Fruit fly (Drosophila melanogaster): ENCODE results near the gene ttk.

The ttk gene

DNA sequence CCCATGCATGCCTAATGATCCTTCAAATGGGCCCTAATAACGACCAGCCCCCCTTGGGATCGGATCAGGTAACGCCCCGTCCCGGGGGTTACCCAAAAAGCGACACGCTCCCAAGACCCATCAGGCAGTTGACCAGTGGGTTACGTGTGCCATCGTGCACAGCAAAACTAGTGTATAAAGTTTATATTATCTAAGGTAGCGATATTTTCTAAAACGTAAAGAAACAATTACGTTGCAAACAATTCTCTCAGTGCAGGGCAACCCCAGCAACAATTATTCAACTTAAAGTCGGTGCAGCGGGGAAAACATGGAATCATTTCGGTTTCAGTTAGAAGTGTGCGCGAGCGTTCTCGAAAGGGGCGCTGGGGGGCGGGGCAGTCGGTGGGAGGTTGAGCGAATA lies 1.1 kb upstream of the ttk start (continued):
- peak; percentile 9 for TF ChIP-seq CG9437 (GFP tag; optimal IDR thresholded peaks at IDR 0.05)
- TF ChIP-seq CG18262 (tag; optimal IDR thresholded peaks at IDR 0.05), result peak; percentile 32
- TF ChIP-seq tll (GFP tag; optimal IDR thresholded peaks at IDR 0.05), result no peak
- peak; percentile 3 for TF ChIP-seq CG30403 (GFP tag; optimal IDR thresholded peaks at IDR 0.05)
- TF ChIP-seq CG7928 (GFP tag; optimal IDR thresholded peaks at IDR 0.05), result no peak
- no peak for TF ChIP-seq CG7786 (GFP tag; optimal IDR thresholded peaks at IDR 0.05)
- TF ChIP-seq CoRest (tag; optimal IDR thresholded peaks at IDR 0.05), result peak; percentile 27
- TF ChIP-seq en (GFP tag; optimal IDR thresholded peaks at IDR 0.05), result no peak
- no peak for TF ChIP-seq pan (optimal IDR thresholded peaks at IDR 0.05)
- TF ChIP-seq pan (GFP tag; optimal IDR thresholded peaks at IDR 0.05 in 1 of 2, IDR thresholded peaks at IDR 0.05 in 1 of 2), result no peak
- no peak for TF ChIP-seq Hey (tag; optimal IDR thresholded peaks at IDR 0.05)
- TF ChIP-seq Jarid2 (GFP tag; optimal IDR thresholded peaks at IDR 0.05), result no peak
- TF ChIP-seq CG2202 (tag; optimal IDR thresholded peaks at IDR 0.05), result peak; percentile 26
- peak; percentile 8 for TF ChIP-seq CG4424 (GFP tag; optimal IDR thresholded peaks at IDR 0.05)
- no peak for TF ChIP-seq CG12219 (GFP tag; optimal IDR thresholded peaks at IDR 0.05)
- no peak for TF ChIP-seq Poxn (GFP tag; IDR thresholded peaks at IDR 0.05)
- TF ChIP-seq nau (GFP tag; optimal IDR thresholded peaks at IDR 0.05), result no peak
- TF ChIP-seq CG6175 (GFP tag; IDR thresholded peaks at IDR 0.05), result no peak
- no peak for TF ChIP-seq fd64A (GFP tag; optimal IDR thresholded peaks at IDR 0.05)
- TF ChIP-seq CG11456 (GFP tag; IDR thresholded peaks at IDR 0.05), result no peak
- TF ChIP-seq BtbVII (GFP tag; optimal IDR thresholded peaks at IDR 0.05), result no peak
- no peak for TF ChIP-seq emc (GFP tag; optimal IDR thresholded peaks at IDR 0.05)
- no peak for TF ChIP-seq dimm (GFP tag; IDR thresholded peaks at IDR 0.05)
- no peak for TF ChIP-seq Dfd (GFP tag; optimal IDR thresholded peaks at IDR 0.05)
- no peak for TF ChIP-seq lab (GFP tag; optimal IDR thresholded peaks at IDR 0.05)
- TF ChIP-seq tup (GFP tag; optimal IDR thresholded peaks at IDR 0.05), result no peak
- TF ChIP-seq TFAM (GFP tag; optimal IDR thresholded peaks at IDR 0.05), result no peak
- TF ChIP-seq CG13424 (tag; optimal IDR thresholded peaks at IDR 0.05), result peak; percentile 6
- no peak for TF ChIP-seq CG13296 (GFP tag; optimal IDR thresholded peaks at IDR 0.05)
- no peak for TF ChIP-seq mam (GFP tag; optimal IDR thresholded peaks at IDR 0.05)
- TF ChIP-seq MBD-R2 (GFP tag; IDR thresholded peaks at IDR 0.05), result no peak
- TF ChIP-seq salm (tag; optimal IDR thresholded peaks at IDR 0.05), result no peak
- peak; percentile 36; the same call in 2 of the 3 replicates for TF ChIP-seq row (GFP tag; IDR thresholded peaks at IDR 0.05)
- TF ChIP-seq Ssrp (tag; optimal IDR thresholded peaks at IDR 0.05), result peak; percentile 13
- TF ChIP-seq amos (GFP tag; IDR thresholded peaks at IDR 0.05; ENCODE audit: partially characterized antibody), result no peak
- TF ChIP-seq lov (optimal IDR thresholded peaks at IDR 0.05), result no peak
- no peak for TF ChIP-seq lov (GFP tag; IDR thresholded peaks at IDR 0.05)
- no peak for TF ChIP-seq fd3F (GFP tag; optimal IDR thresholded peaks at IDR 0.05)
- no peak for TF ChIP-seq her (GFP tag; optimal IDR thresholded peaks at IDR 0.05)
- TF ChIP-seq ERR (GFP tag; optimal IDR thresholded peaks at IDR 0.05), result no peak
- TF ChIP-seq sisA (GFP tag; IDR thresholded peaks at IDR 0.05), result no peak
- no peak for TF ChIP-seq CG10274 (GFP tag; optimal IDR thresholded peaks at IDR 0.05)
- no peak for TF ChIP-seq Bdp1 (GFP tag; optimal IDR thresholded peaks at IDR 0.05)
- TF ChIP-seq CG12391 (tag; optimal IDR thresholded peaks at IDR 0.05), result peak; percentile 19
- TF ChIP-seq oc (tag; optimal IDR thresholded peaks at IDR 0.05), result no peak
- no peak for TF ChIP-seq pros (GFP tag; optimal IDR thresholded peaks at IDR 0.05)
- TF ChIP-seq MESR4 (GFP tag; optimal IDR thresholded peaks at IDR 0.05), result no peak
- TF ChIP-seq sens-2 (GFP tag; IDR thresholded peaks at IDR 0.05), result no peak
- TF ChIP-seq CG16813 (GFP tag; IDR thresholded peaks at IDR 0.05; ENCODE audit: partially characterized antibody), result no peak
- no peak for TF ChIP-seq pum (GFP tag; optimal IDR thresholded peaks at IDR 0.05)
- peak; percentile 42 for TF ChIP-seq dmrt11E (tag; optimal IDR thresholded peaks at IDR 0.05)
- no peak for TF ChIP-seq Ravus (GFP tag; IDR thresholded peaks at IDR 0.05)

Measured in whole organism, embryonic.